Fruit fly (Drosophila melanogaster) whole organism, pupa: ENCODE results near the gene CG32459.

Source experiments
- CG12605 ChIP-seq: fragments of 200-800 bp; sonication (Bioruptor generic); IDR thresholded peaks from 2 replicates; pipeline ENCODE4 v1.3.6; 2022; ENCODE audit warnings: missing biosample characterization, missing genetic modification characterization
- CG13204 ChIP-seq: fragments of 200-800 bp; sonication (Bioruptor generic); optimal IDR thresholded peaks from 2 replicates; lab custom pipeline; 2018; ENCODE audit warnings: missing biosample characterization, mild to moderate bottlenecking, missing genetic modification characterization, moderate library complexity
- CG14655 ChIP-seq: fragments of 200-800 bp; sonication (Bioruptor generic); optimal IDR thresholded peaks from 3 replicates; lab custom pipeline; 2017; ENCODE audit warnings: mild to moderate bottlenecking, missing biosample characterization, missing genetic modification reagents, missing genetic modification characterization
- CG17806 ChIP-seq: fragments of 200-800 bp; sonication (Bioruptor generic); optimal IDR thresholded peaks from 2 replicates; lab custom pipeline; 2018; ENCODE audit warnings: missing biosample characterization, mild to moderate bottlenecking, missing genetic modification characterization, moderate library complexity
- CG32121 ChIP-seq: fragments of 200-800 bp; sonication (Bioruptor generic); IDR thresholded peaks from 2 replicates; pipeline ENCODE4 v1.3.6; 2022; ENCODE audit warnings: missing biosample characterization, missing genetic modification characterization
- CG4496 ChIP-seq: fragments of 200-800 bp; sonication (Bioruptor generic); IDR thresholded peaks from 3 replicates; pipeline ENCODE4 v1.3.6; 2022; ENCODE audit warnings: missing biosample characterization, missing genetic modification characterization
- CG8159 ChIP-seq: fragments of 200-800 bp; sonication (Bioruptor generic); optimal IDR thresholded peaks from 3 replicates; lab custom pipeline; 2018; ENCODE audit warnings: missing biosample characterization, mild to moderate bottlenecking, missing genetic modification characterization, moderate library complexity
- CG8301 ChIP-seq: fragments of 200-800 bp; sonication (Bioruptor generic); optimal IDR thresholded peaks from 2 replicates; lab custom pipeline; 2018; ENCODE audit warnings: missing biosample characterization, mild to moderate bottlenecking, missing genetic modification characterization
- CG9948 ChIP-seq: fragments of 200-800 bp; sonication (Bioruptor generic); optimal IDR thresholded peaks from 2 replicates; lab custom pipeline; 2018; ENCODE audit warnings: missing biosample characterization, mild to moderate bottlenecking, missing genetic modification characterization, moderate library complexity
- D1 ChIP-seq: fragments of 200-800 bp; sonication (Bioruptor generic); optimal IDR thresholded peaks from 2 replicates; lab custom pipeline; 2018; ENCODE audit warnings: missing biosample characterization, mild to moderate bottlenecking, missing genetic modification characterization, moderate library complexity
- EcR ChIP-seq: fragments of 200-800 bp; sonication (Bioruptor generic); optimal IDR thresholded peaks from 3 replicates; lab custom pipeline; 2019; ENCODE audit warnings: missing biosample characterization, missing genetic modification characterization, mild to moderate bottlenecking, moderate library complexity, missing genetic modification reagents
- Pif1A ChIP-seq: fragments of 200-800 bp; sonication (Bioruptor generic); optimal IDR thresholded peaks from 3 replicates; lab custom pipeline; 2016; ENCODE audit warnings: missing biosample characterization, missing genetic modification characterization
- Pif1B ChIP-seq: fragments of 200-800 bp; sonication (Bioruptor generic); optimal IDR thresholded peaks from 3 replicates; lab custom pipeline; 2016; ENCODE audit warnings: missing biosample characterization, missing genetic modification characterization
- fd96Ca ChIP-seq: fragments of 200-800 bp; sonication (Bioruptor generic); IDR thresholded peaks from 3 replicates; pipeline ENCODE4 v1.3.6; 2022; ENCODE audit warnings: missing biosample characterization, missing genetic modification characterization
- gl ChIP-seq: fragments of 200-800 bp; sonication (Bioruptor generic); optimal IDR thresholded peaks from 2 replicates; lab custom pipeline; 2018; ENCODE audit warnings: missing biosample characterization, mild to moderate bottlenecking, missing genetic modification characterization
- rn ChIP-seq: fragments of 200-800 bp; sonication (Bioruptor generic); IDR thresholded peaks from 2 replicates; pipeline ENCODE4 v1.3.6; 2022; ENCODE audit warnings: missing biosample characterization, missing genetic modification characterization

CG32459 gene

DNA sequence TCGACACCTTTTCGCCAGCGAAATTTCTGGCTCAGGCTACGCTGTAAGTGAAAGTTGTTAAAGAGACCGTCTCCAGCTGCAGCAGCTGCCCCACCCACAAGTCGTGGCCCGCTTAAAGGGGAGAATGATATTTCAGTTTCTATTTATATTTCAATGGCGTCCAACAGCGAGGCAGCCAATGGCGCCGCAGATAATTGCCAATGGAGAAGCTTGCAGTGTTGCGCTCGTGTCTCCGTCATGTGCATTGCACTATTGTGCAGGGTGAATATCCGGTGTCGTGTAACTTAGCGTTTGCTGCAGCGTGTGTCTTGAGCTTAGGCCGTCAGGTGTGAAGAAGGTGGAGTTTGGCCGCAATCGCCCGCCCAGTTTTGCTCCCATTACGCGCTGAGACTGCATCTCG is 34.5 kb downstream of the CG32459 start:
- TF ChIP-seq CG12605 (GFP tag; lab: Robert Waterston, UW) (peak; percentile 34; the same call in 1 of the 2 replicates), CG8301 (tag; lab: Kevin White, UChicago) (no peak), CG4496 (GFP tag; lab: Robert Waterston, UW) (0 out of 3 replicates have a peak, but pooled peaks have one; percentile 29), CG14655 (no peak), CG32121 (no peak), CG9948 (tag; lab: Kevin White, UChicago) (no peak), D1 (tag; lab: Kevin White, UChicago) (no peak)
- TF ChIP-seq, all 21 proteins: peak for 2

DNA sequence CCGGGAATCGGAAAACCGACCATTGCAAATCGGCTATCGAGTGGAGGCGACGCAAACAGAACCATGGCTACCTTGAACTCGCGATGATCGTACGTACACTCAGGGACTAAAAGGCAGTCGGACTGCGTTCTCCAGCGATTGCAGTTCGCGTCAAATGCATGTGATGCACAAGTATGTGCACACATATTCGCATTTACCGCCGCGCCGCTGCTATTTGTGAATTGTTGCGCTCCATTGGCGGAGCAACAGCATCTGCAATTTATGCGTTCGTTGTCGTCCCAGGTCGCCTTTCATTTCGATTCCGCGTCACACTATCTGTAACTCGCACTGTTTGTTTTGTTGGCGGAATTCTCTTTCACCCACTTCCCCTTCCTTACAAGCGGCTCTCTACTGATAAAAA is 35.7 kb downstream of the CG32459 start:
- TF ChIP-seq EcR (peak; percentile 91), CG32121 (peak; percentile 15; the same call in 1 of the 2 replicates), CG8301 (tag; lab: Kevin White, UChicago) (no peak), CG12605 (GFP tag; lab: Robert Waterston, UW) (no peak), rn (GFP tag; lab: Robert Waterston, UW) (no peak), Pif1B (GFP tag; lab: Kevin White, UChicago) (no peak), CG8159 (tag; lab: Kevin White, UChicago) (no peak), fd96Ca (GFP tag; lab: Robert Waterston, UW) (0 out of 3 replicates have a peak, but pooled peaks have one; percentile 28), gl (tag; lab: Kevin White, UChicago) (peak; percentile 2), CG13204 (GFP tag; lab: Kevin White, UChicago) (peak; percentile 81), CG4496 (GFP tag; lab: Robert Waterston, UW) (peak; percentile 25; the same call in 1 of the 3 replicates), CG9948 (tag; lab: Kevin White, UChicago) (no peak), Pif1A (no peak), D1 (tag; lab: Kevin White, UChicago) (no peak), CG17806 (no peak)
- TF ChIP-seq, all 21 proteins: peak for 6
